Worm (Caenorhabditis elegans) whole organism, mixed stage, embryonic: ENCODE measurements around the gene K12H6.6.

Source experiments
- M03D4.4 ChIP-seq: sonication (generic microtip); optimal IDR thresholded peaks from 2 replicates; lab custom pipeline; 2017; ENCODE audit warnings: mild to moderate bottlenecking, missing genetic modification characterization, missing compliant biosample characterization
- bed-3 ChIP-seq: fragments of 200-800 bp; sonication (Bioruptor generic); optimal IDR thresholded peaks from 3 replicates; lab custom pipeline; 2018; ENCODE audit warnings: mild to moderate bottlenecking, missing genetic modification characterization, moderate library complexity, missing compliant biosample characterization
- blmp-1 ChIP-seq: fragments of 150-350 bp; optimal IDR thresholded peaks from 2 replicates; lab custom pipeline; 2014; ENCODE audit warnings: missing biosample characterization, missing genetic modification characterization
- ceh-39 ChIP-seq: fragments of 150-350 bp; optimal IDR thresholded peaks from 2 replicates; lab custom pipeline; 2014; ENCODE audit warnings: missing biosample characterization, missing genetic modification characterization
- ceh-43 ChIP-seq: fragments of 200-800 bp; sonication (Bioruptor generic); optimal IDR thresholded peaks from 2 replicates; lab custom pipeline; 2018; ENCODE audit warnings: mild to moderate bottlenecking, missing genetic modification characterization, moderate library complexity, missing compliant biosample characterization
- ceh-83 ChIP-seq: fragments of 200-800 bp; sonication (Bioruptor generic); optimal IDR thresholded peaks from 2 replicates; lab custom pipeline; 2018; ENCODE audit warnings: mild to moderate bottlenecking, missing genetic modification characterization, missing compliant biosample characterization
- cnd-1 ChIP-seq: fragments of 200-800 bp; sonication (Bioruptor generic); optimal IDR thresholded peaks from 2 replicates; lab custom pipeline; 2018; ENCODE audit warnings: mild to moderate bottlenecking, missing genetic modification characterization, missing compliant biosample characterization
- drap-1 ChIP-seq: fragments of 200-800 bp; sonication (Bioruptor generic); optimal IDR thresholded peaks from 3 replicates; lab custom pipeline; 2018; ENCODE audit warnings: mild to moderate bottlenecking, missing genetic modification characterization, missing compliant biosample characterization
- elt-1 ChIP-seq: sonication (generic microtip); optimal IDR thresholded peaks from 2 replicates; lab custom pipeline; 2017; ENCODE audit warnings: missing genetic modification characterization, mild to moderate bottlenecking, missing compliant biosample characterization, antibody characterized with exemption, moderate library complexity, borderline replicate concordance; ENCODE audit not compliant: insufficient read depth
- elt-3 ChIP-seq: fragments of 150-350 bp; optimal IDR thresholded peaks from 2 replicates; lab custom pipeline; 2014; ENCODE audit warnings: missing biosample characterization, missing genetic modification characterization
- flh-1 ChIP-seq: fragments of 200-800 bp; sonication (Bioruptor generic); optimal IDR thresholded peaks from 2 replicates; lab custom pipeline; 2018; ENCODE audit warnings: mild to moderate bottlenecking, missing genetic modification characterization, moderate library complexity, missing compliant biosample characterization
- ham-2 ChIP-seq: fragments of 200-800 bp; sonication (Bioruptor generic); optimal IDR thresholded peaks from 2 replicates; lab custom pipeline; 2018; ENCODE audit warnings: mild to moderate bottlenecking, missing genetic modification characterization, missing compliant biosample characterization
- lin-13 ChIP-seq: fragments of 150-350 bp; optimal IDR thresholded peaks from 2 replicates; lab custom pipeline; 2014; ENCODE audit warnings: missing biosample characterization, missing genetic modification characterization
- lin-32 ChIP-seq: fragments of 200-800 bp; sonication (Bioruptor generic); optimal IDR thresholded peaks from 2 replicates; lab custom pipeline; 2018; ENCODE audit warnings: mild to moderate bottlenecking, missing genetic modification characterization, missing compliant biosample characterization
- lsy-2 ChIP-seq: fragments of 150-350 bp; optimal IDR thresholded peaks from 2 replicates; lab custom pipeline; 2014; ENCODE audit warnings: missing biosample characterization, missing genetic modification characterization
- mls-2 ChIP-seq: sonication (generic microtip); optimal IDR thresholded peaks from 2 replicates; lab custom pipeline; 2016; ENCODE audit warnings: mild to moderate bottlenecking, missing genetic modification characterization, moderate library complexity, missing compliant biosample characterization
- nhr-12 ChIP-seq: fragments of 150-350 bp; optimal IDR thresholded peaks from 2 replicates; lab custom pipeline; 2014; ENCODE audit warnings: missing biosample characterization, missing genetic modification characterization
- nhr-237 ChIP-seq: fragments of 150-350 bp; optimal IDR thresholded peaks from 2 replicates; lab custom pipeline; 2014; ENCODE audit warnings: missing biosample characterization, missing genetic modification characterization
- nhr-76 ChIP-seq: sonication (generic microtip); optimal IDR thresholded peaks from 2 replicates; lab custom pipeline; 2017; ENCODE audit warnings: missing biosample characterization, missing genetic modification characterization
- sem-2 ChIP-seq: fragments of 200-800 bp; sonication (Bioruptor generic); optimal IDR thresholded peaks from 2 replicates; lab custom pipeline; 2018; ENCODE audit warnings: mild to moderate bottlenecking, missing genetic modification characterization, missing compliant biosample characterization
- snpc-4 ChIP-seq: fragments of 150-350 bp; optimal IDR thresholded peaks from 2 replicates; lab custom pipeline; 2014; ENCODE audit warnings: missing biosample characterization, missing genetic modification characterization
- sptf-1 ChIP-seq: sonication (generic microtip); optimal IDR thresholded peaks from 2 replicates; lab custom pipeline; 2017; ENCODE audit warnings: mild to moderate bottlenecking, missing genetic modification characterization, moderate library complexity, missing compliant biosample characterization
- tbx-8 ChIP-seq: fragments of 200-800 bp; sonication (Bioruptor generic); optimal IDR thresholded peaks from 2 replicates; lab custom pipeline; 2018; ENCODE audit warnings: mild to moderate bottlenecking, missing genetic modification characterization, moderate library complexity, missing compliant biosample characterization
- unc-120 ChIP-seq: sonication (generic microtip); optimal IDR thresholded peaks from 2 replicates; lab custom pipeline; 2017; ENCODE audit warnings: missing genetic modification characterization, missing compliant biosample characterization; ENCODE audit not compliant: poor library complexity, severe bottlenecking
- unc-62 ChIP-seq: fragments of 150-350 bp; optimal IDR thresholded peaks from 2 replicates; lab custom pipeline; 2014; ENCODE audit warnings: missing biosample characterization, missing genetic modification reagents, missing genetic modification characterization

K12H6.6 gene

ce11 chrII:2859873-2860821 lies 29.1 kb upstream of the K12H6.6 start:
- TF ChIP-seq ceh-83 (peak; percentile 48), elt-1 (no peak), cnd-1 (tag; lab: Kevin White, UChicago) (peak; percentile 31), blmp-1 (no peak), mls-2 (tag; lab: Kevin White, UChicago) (peak; percentile 51)

ce11 chrII:2859315-2859714 lies 28.3 kb upstream of the K12H6.6 start:
- TF ChIP-seq M03D4.4 (tag; lab: Kevin White, UChicago) (no peak), ham-2 (GFP tag; lab: Kevin White, UChicago) (peak; percentile 32)

ce11 chrII:2858851-2859250 lies 27.8 kb upstream of the K12H6.6 start:
- no peak for TF ChIP-seq nhr-12 (tag; lab: Kevin White, UChicago)
- TF ChIP-seq nhr-237 (tag; lab: Kevin White, UChicago), result no peak
- no peak for TF ChIP-seq elt-1
- TF ChIP-seq drap-1 (GFP tag; lab: Kevin White, UChicago), result no peak
- no peak for TF ChIP-seq tbx-8 (GFP tag; lab: Kevin White, UChicago)
- no peak for TF ChIP-seq M03D4.4 (tag; lab: Kevin White, UChicago)
- no peak for TF ChIP-seq ceh-83
- no peak for TF ChIP-seq bed-3 (GFP tag; lab: Kevin White, UChicago)
- no peak for TF ChIP-seq lin-32 (GFP tag; lab: Kevin White, UChicago)
- no peak for TF ChIP-seq sem-2 (GFP tag; lab: Kevin White, UChicago)
- TF ChIP-seq elt-3 (tag; lab: Kevin White, UChicago), result no peak
- TF ChIP-seq, all 35 proteins: peak for 0

- no peak for TF ChIP-seq ceh-39 (tag; lab: Kevin White, UChicago)
- peak; percentile 49 for TF ChIP-seq elt-1
Observed at ce11 chrII:2857559-2857958, 26.5 kb upstream of the K12H6.6 start.

ce11 chrII:2856114-2856513 lies 25.1 kb upstream of the K12H6.6 start:
- TF ChIP-seq unc-120 (tag; lab: Kevin White, UChicago) (no peak), elt-1 (no peak), cnd-1 (tag; lab: Kevin White, UChicago) (no peak), nhr-76 (tag; lab: Kevin White, UChicago) (no peak), tbx-8 (GFP tag; lab: Kevin White, UChicago) (no peak), sptf-1 (tag; lab: Kevin White, UChicago) (no peak), lin-13 (tag; lab: Kevin White, UChicago) (no peak), ceh-39 (tag; lab: Kevin White, UChicago) (no peak), flh-1 (GFP tag; lab: Kevin White, UChicago) (no peak)

ce11 chrII:2854794-2855193 lies 23.8 kb upstream of the K12H6.6 start:
- peak; percentile 24 for TF ChIP-seq blmp-1
- no peak for TF ChIP-seq sem-2 (GFP tag; lab: Kevin White, UChicago)
- TF ChIP-seq, all 35 proteins: peak for 1

- TF ChIP-seq drap-1 (GFP tag; lab: Kevin White, UChicago), result no peak
- TF ChIP-seq unc-62 (GFP tag; lab: Kevin White, UChicago), result no peak
- TF ChIP-seq snpc-4, result no peak
- no peak for TF ChIP-seq ceh-43 (GFP tag; lab: Kevin White, UChicago)
- TF ChIP-seq blmp-1, result no peak
- TF ChIP-seq elt-3 (tag; lab: Kevin White, UChicago), result no peak
- TF ChIP-seq nhr-237 (tag; lab: Kevin White, UChicago), result no peak
- no peak for TF ChIP-seq elt-1
- TF ChIP-seq lsy-2 (tag; lab: Kevin White, UChicago), result no peak
- no peak for TF ChIP-seq unc-120 (tag; lab: Kevin White, UChicago)
Observed at ce11 chrII:2853767-2854166, 22.7 kb upstream of the K12H6.6 start.
